Worm (Caenorhabditis elegans) whole organism, young adult: ENCODE results near the gene T05H10.8.

ENCODE experiments used
- B0019.2 ChIP-seq: fragments of 200-800 bp; sonication (Bioruptor generic); conservative IDR thresholded peaks from 2 replicates; pipeline ENCODE4 v1.3.6; 2022; ENCODE audit warnings: missing genetic modification reagents, missing genetic modification characterization, missing compliant biosample characterization
- D2030.7 ChIP-seq: fragments of 200-800 bp; sonication (Bioruptor generic); IDR thresholded peaks from 2 replicates; pipeline ENCODE4 v1.3.6; 2022; ENCODE audit warnings: missing genetic modification reagents, missing genetic modification characterization, missing compliant biosample characterization
- F10E7.11 ChIP-seq: sonication (generic microtip); optimal IDR thresholded peaks from 2 replicates; lab custom pipeline; 2017; ENCODE audit warnings: mild to moderate bottlenecking, missing genetic modification characterization, moderate library complexity, missing compliant biosample characterization
- F23B12.7 ChIP-seq: sonication (generic microtip); optimal IDR thresholded peaks from 2 replicates; lab custom pipeline; 2017; ENCODE audit warnings: missing genetic modification characterization, mild to moderate bottlenecking, missing compliant biosample characterization, antibody characterized with exemption, moderate library complexity; ENCODE audit not compliant: insufficient read depth
- F49E8.2 ChIP-seq: sonication (generic microtip); optimal IDR thresholded peaks from 3 replicates; lab custom pipeline; 2017; ENCODE audit warnings: missing genetic modification characterization, mild to moderate bottlenecking, missing compliant biosample characterization, antibody characterized with exemption, moderate library complexity; ENCODE audit not compliant: insufficient read depth
- F52B5.7 ChIP-seq: sonication (generic microtip); optimal IDR thresholded peaks from 2 replicates; lab custom pipeline; 2016; ENCODE audit warnings: mild to moderate bottlenecking, missing genetic modification characterization, missing compliant biosample characterization
- F57C9.4 ChIP-seq: sonication (generic microtip); optimal IDR thresholded peaks from 2 replicates; lab custom pipeline; 2017; ENCODE audit warnings: mild to moderate bottlenecking, missing genetic modification characterization, missing compliant biosample characterization
- K12H6.12 ChIP-seq: fragments of 200-800 bp; sonication (Bioruptor generic); optimal IDR thresholded peaks from 2 replicates; lab custom pipeline; 2018; ENCODE audit warnings: mild to moderate bottlenecking, missing genetic modification characterization, missing compliant biosample characterization
- Y53F4B.3 ChIP-seq: fragments of 200-800 bp; sonication (Bioruptor generic); IDR thresholded peaks from 2 replicates; pipeline ENCODE4 v1.3.6; 2022; ENCODE audit warnings: missing genetic modification reagents, missing genetic modification characterization, missing compliant biosample characterization
- Y56A3A.18 ChIP-seq: fragments of 200-800 bp; sonication (Bioruptor generic); IDR thresholded peaks from 2 replicates; pipeline ENCODE4 v1.3.6; 2022; ENCODE audit warnings: missing genetic modification reagents, missing genetic modification characterization, missing compliant biosample characterization
- aptf-3 ChIP-seq: fragments of 200-800 bp; sonication (Bioruptor generic); IDR thresholded peaks from 2 replicates; pipeline ENCODE4 v1.3.6; 2022; ENCODE audit warnings: missing genetic modification characterization, missing compliant biosample characterization
- athp-1 ChIP-seq: sonication (generic microtip); optimal IDR thresholded peaks from 2 replicates; lab custom pipeline; 2017; ENCODE audit warnings: mild to moderate bottlenecking, missing genetic modification characterization, missing compliant biosample characterization
- attf-5 ChIP-seq: fragments of 200-800 bp; sonication (Bioruptor generic); optimal IDR thresholded peaks from 2 replicates; lab custom pipeline; 2018; ENCODE audit warnings: mild to moderate bottlenecking, missing genetic modification characterization, missing compliant biosample characterization
- attf-6 ChIP-seq: fragments of 200-800 bp; sonication (Bioruptor generic); IDR thresholded peaks from 2 replicates; pipeline ENCODE4 v1.3.6; 2022; ENCODE audit warnings: missing genetic modification reagents, missing genetic modification characterization, missing compliant biosample characterization
- bed-1 ChIP-seq: fragments of 200-800 bp; sonication (Bioruptor generic); IDR thresholded peaks from 2 replicates; pipeline ENCODE4 v1.3.6; 2022; ENCODE audit warnings: missing genetic modification reagents, missing genetic modification characterization, missing compliant biosample characterization
- bed-2 ChIP-seq: fragments of 200-800 bp; sonication (Bioruptor generic); IDR thresholded peaks from 2 replicates; pipeline ENCODE4 v1.3.6; 2022; ENCODE audit warnings: missing genetic modification reagents, missing genetic modification characterization, missing compliant biosample characterization
- cebp-1 ChIP-seq, 2 experiments: fragments of 200-800 bp in 1 of 2; sonication (Bioruptor generic) in 1 of 2; sonication (generic microtip) in 1 of 2; IDR thresholded peaks in 1 of 2; optimal IDR thresholded peaks in 1 of 2; 2 replicates each; pipeline versions ENCODE4 v1.3.6 to Lab custom; 2017 to 2022; ENCODE audit warnings: missing compliant biosample characterization in 2 of 2, missing genetic modification characterization in 2 of 2, mild to moderate bottlenecking in 1 of 2, missing genetic modification reagents in 1 of 2, moderate library complexity in 1 of 2
- cebp-2 ChIP-seq: fragments of 200-800 bp; sonication (Bioruptor generic); IDR thresholded peaks from 2 replicates; pipeline ENCODE4 v1.3.6; 2022; ENCODE audit warnings: missing genetic modification characterization, missing compliant biosample characterization
- ceh-40 ChIP-seq: fragments of 200-800 bp; sonication (Bioruptor generic); IDR thresholded peaks from 2 replicates; pipeline ENCODE4 v1.3.6; 2022; ENCODE audit warnings: missing genetic modification characterization, missing compliant biosample characterization
- ceh-91 ChIP-seq: fragments of 200-800 bp; sonication (Bioruptor generic); IDR thresholded peaks from 2 replicates; pipeline ENCODE4 v1.3.6; 2022; ENCODE audit warnings: missing genetic modification reagents, missing genetic modification characterization, missing compliant biosample characterization
- dox-1 ChIP-seq: fragments of 200-800 bp; sonication (Bioruptor generic); IDR thresholded peaks from 2 replicates; pipeline ENCODE4 v1.3.6; 2022; ENCODE audit warnings: missing genetic modification reagents, missing genetic modification characterization, missing compliant biosample characterization
- efl-1 ChIP-seq: fragments of 150-350 bp; optimal IDR thresholded peaks from 2 replicates; lab custom pipeline; 2014; ENCODE audit warnings: missing biosample characterization, missing genetic modification reagents, missing genetic modification characterization
- egl-44 ChIP-seq: fragments of 200-800 bp; sonication (Bioruptor generic); IDR thresholded peaks from 2 replicates; pipeline ENCODE4 v1.3.6; 2022; ENCODE audit warnings: missing genetic modification reagents, missing genetic modification characterization, missing compliant biosample characterization
- egrh-3 ChIP-seq: fragments of 200-800 bp; sonication (Bioruptor generic); IDR thresholded peaks from 2 replicates; pipeline ENCODE4 v1.3.6; 2022; ENCODE audit warnings: missing genetic modification reagents, missing genetic modification characterization, missing compliant biosample characterization
- him-1 ChIP-seq: sonication (generic microtip); optimal IDR thresholded peaks from 2 replicates; lab custom pipeline; 2016; ENCODE audit warnings: missing genotype, missing genetic modification reagents, missing genetic modification characterization, missing compliant biosample characterization
- hmg-1.2 ChIP-seq: fragments of 200-800 bp; sonication (Bioruptor generic); IDR thresholded peaks from 2 replicates; pipeline ENCODE4 v1.3.6; 2022; ENCODE audit warnings: missing genetic modification reagents, missing genetic modification characterization, missing compliant biosample characterization
- hsf-1 ChIP-seq: fragments of 200-800 bp; sonication (Bioruptor generic); IDR thresholded peaks from 2 replicates; pipeline ENCODE4 v1.3.6; 2022; ENCODE audit warnings: missing genetic modification reagents, missing genetic modification characterization, missing compliant biosample characterization
- lag-1 ChIP-seq: fragments of 200-800 bp; sonication (Bioruptor generic); IDR thresholded peaks from 2 replicates; pipeline ENCODE4 v1.3.6; 2022; ENCODE audit warnings: missing genetic modification reagents, missing genetic modification characterization, missing compliant biosample characterization
- let-607 ChIP-seq, 2 experiments: fragments of 200-800 bp in 1 of 2; sonication (Bioruptor generic) in 1 of 2; sonication (generic microtip) in 1 of 2; optimal IDR thresholded peaks; 2 replicates each; lab custom pipeline; 2016 to 2018; ENCODE audit warnings: mild to moderate bottlenecking in 2 of 2, missing compliant biosample characterization in 2 of 2, missing genetic modification characterization in 2 of 2, moderate library complexity in 2 of 2, missing genotype in 1 of 2
- lin-26 ChIP-seq: fragments of 200-800 bp; sonication (Bioruptor generic); IDR thresholded peaks from 2 replicates; pipeline ENCODE4 v1.3.6; 2022; ENCODE audit warnings: missing genetic modification reagents, missing genetic modification characterization, missing compliant biosample characterization
- lin-35 ChIP-seq, 3 experiments: fragments of 150-350 bp in 2 of 3; sonication (generic microtip) in 1 of 3; optimal IDR thresholded peaks; 2 replicates each; lab custom pipeline; 2014 to 2018; ENCODE audit warnings: missing biosample characterization in 3 of 3, missing genetic modification characterization in 3 of 3, missing genetic modification reagents in 3 of 3
- madf-3 ChIP-seq: fragments of 200-800 bp; sonication (Bioruptor generic); IDR thresholded peaks from 2 replicates; pipeline ENCODE4 v1.3.6; 2022; ENCODE audit warnings: missing genetic modification reagents, missing genetic modification characterization, missing compliant biosample characterization
- madf-8 ChIP-seq: fragments of 200-800 bp; sonication (Bioruptor generic); conservative IDR thresholded peaks from 2 replicates; pipeline ENCODE4 v1.3.6; 2022; ENCODE audit warnings: missing genetic modification reagents, missing genetic modification characterization, missing compliant biosample characterization
- mcd-1 ChIP-seq: fragments of 200-800 bp; sonication (Bioruptor generic); IDR thresholded peaks from 2 replicates; pipeline ENCODE4 v1.3.6; 2022; ENCODE audit warnings: missing genetic modification reagents, missing genetic modification characterization, missing compliant biosample characterization
- nhr-120 ChIP-seq: fragments of 200-800 bp; sonication (Bioruptor generic); IDR thresholded peaks from 2 replicates; pipeline ENCODE4 v1.3.6; 2022; ENCODE audit warnings: missing genetic modification characterization, missing compliant biosample characterization
- nhr-90 ChIP-seq: sonication (generic microtip); optimal IDR thresholded peaks from 2 replicates; lab custom pipeline; 2016; ENCODE audit warnings: missing genotype, mild to moderate bottlenecking, missing genetic modification characterization, missing compliant biosample characterization
- pha-4 ChIP-seq: fragments of 150-350 bp; sonication (generic microtip); optimal IDR thresholded peaks from 2 replicates; lab custom pipeline; 2014; ENCODE audit warnings: missing biosample characterization, missing genetic modification reagents, missing genetic modification characterization
- rcor-1 ChIP-seq: fragments of 200-800 bp; sonication (Bioruptor generic); IDR thresholded peaks from 2 replicates; pipeline ENCODE4 v1.3.6; 2022; ENCODE audit warnings: missing genetic modification reagents, missing genetic modification characterization, missing compliant biosample characterization
- sdz-38 ChIP-seq: sonication (generic microtip); optimal IDR thresholded peaks from 2 replicates; lab custom pipeline; 2016; ENCODE audit warnings: missing genotype, missing genetic modification characterization, missing compliant biosample characterization
- sptf-2 ChIP-seq: fragments of 200-800 bp; sonication (Bioruptor generic); optimal IDR thresholded peaks from 2 replicates; lab custom pipeline; 2018; ENCODE audit warnings: mild to moderate bottlenecking, missing genetic modification characterization, missing compliant biosample characterization
- tlf-1 ChIP-seq: fragments of 200-800 bp; sonication (Bioruptor generic); optimal IDR thresholded peaks from 2 replicates; lab custom pipeline; 2018; ENCODE audit warnings: mild to moderate bottlenecking, missing genetic modification characterization, missing compliant biosample characterization
- unc-130 ChIP-seq: sonication (generic microtip); optimal IDR thresholded peaks from 2 replicates; lab custom pipeline; 2016; ENCODE audit warnings: missing genetic modification reagents, missing genetic modification characterization, missing compliant biosample characterization
- unc-62 ChIP-seq: fragments of 150-350 bp; optimal IDR thresholded peaks from 2 replicates; lab custom pipeline; 2014; ENCODE audit warnings: missing biosample characterization, missing genetic modification reagents, missing genetic modification characterization
- xnd-1 ChIP-seq: sonication (generic microtip); optimal IDR thresholded peaks from 2 replicates; lab custom pipeline; 2016; ENCODE audit warnings: missing genotype, missing genetic modification reagents, missing genetic modification characterization, missing compliant biosample characterization
- zfh-2 ChIP-seq: fragments of 200-800 bp; sonication (Bioruptor generic); conservative IDR thresholded peaks from 2 replicates; pipeline ENCODE4 v1.3.6; 2022; ENCODE audit warnings: missing genetic modification reagents, missing genetic modification characterization, missing compliant biosample characterization
- ztf-18 ChIP-seq: sonication (generic microtip); optimal IDR thresholded peaks from 2 replicates; lab custom pipeline; 2016; ENCODE audit warnings: missing genotype, mild to moderate bottlenecking, missing genetic modification characterization, missing compliant biosample characterization
- ztf-22 ChIP-seq: fragments of 200-800 bp; sonication (Bioruptor generic); optimal IDR thresholded peaks from 2 replicates; lab custom pipeline; 2018; ENCODE audit warnings: mild to moderate bottlenecking, missing genetic modification characterization, moderate library complexity, missing compliant biosample characterization
- ztf-25 ChIP-seq: fragments of 200-800 bp; sonication (Bioruptor generic); IDR thresholded peaks from 2 replicates; pipeline ENCODE4 v1.3.6; 2022; ENCODE audit warnings: missing genetic modification reagents, missing genetic modification characterization, missing compliant biosample characterization

The T05H10.8 gene

ce11 chrII:8028246-8028694, 30.6 kb upstream of the T05H10.8 start:
- TF ChIP-seq D2030.7 (GFP tag; lab: Robert Waterston, UW): no peak
- TF ChIP-seq egl-44 (GFP tag; lab: Robert Waterston, UW): no peak
- TF ChIP-seq unc-62 (GFP tag; lab: Kevin White, UChicago): peak; percentile 68
- no peak for TF ChIP-seq Y53F4B.3 (GFP tag; lab: Robert Waterston, UW)
- TF ChIP-seq lag-1 (GFP tag; lab: Robert Waterston, UW): no peak
- TF ChIP-seq ztf-18 (tag; lab: Kevin White, UChicago): peak; percentile 78
- peak; percentile 91 for TF ChIP-seq mcd-1 (GFP tag; lab: Robert Waterston, UW)
- TF ChIP-seq nhr-120 (GFP tag; lab: Robert Waterston, UW): no peak
- TF ChIP-seq bed-2 (GFP tag; lab: Robert Waterston, UW): no peak
- peak; percentile 72 for TF ChIP-seq nhr-90
- TF ChIP-seq tlf-1: peak; percentile 67
- TF ChIP-seq zfh-2 (GFP tag; lab: Robert Waterston, UW): peak; percentile 100
- TF ChIP-seq madf-3 (GFP tag; lab: Robert Waterston, UW): peak; percentile 72; the same call in 1 of the 2 replicates
- peak; percentile 22 for TF ChIP-seq F23B12.7
- TF ChIP-seq ztf-22 (GFP tag; lab: Kevin White, UChicago): peak; percentile 72
- TF ChIP-seq rcor-1 (GFP tag; lab: Robert Waterston, UW): peak; percentile 61
- peak; percentile 23 for TF ChIP-seq F10E7.11 (tag; lab: Kevin White, UChicago)
- TF ChIP-seq sdz-38 (tag; lab: Kevin White, UChicago): no peak
- TF ChIP-seq lin-35 (GFP tag; optimal IDR thresholded peaks at IDR 0.05; lab: Kevin White, UChicago): peak in 1 of 3 experiments; percentile 89
- peak; percentile 76 to 84 for TF ChIP-seq let-607 (tag; optimal IDR thresholded peaks at IDR 0.05; lab: Kevin White, UChicago)
- TF ChIP-seq Y56A3A.18: no peak
- 0 out of 2 replicates have a peak, but pooled peaks have one; percentile 38 for TF ChIP-seq hsf-1 (GFP tag; lab: Robert Waterston, UW)
- no peak for TF ChIP-seq pha-4
- peak; percentile 98 for TF ChIP-seq attf-5 (GFP tag; lab: Kevin White, UChicago)
- TF ChIP-seq madf-8 (GFP tag; lab: Robert Waterston, UW): 0 out of 2 replicates have a peak, but pooled peaks have one; percentile 14
- peak; percentile 79 for TF ChIP-seq lin-26 (GFP tag; lab: Robert Waterston, UW)
- peak; percentile 78 for TF ChIP-seq cebp-1 (GFP tag; IDR thresholded peaks at IDR 0.05; lab: Robert Waterston, UW)
- TF ChIP-seq cebp-1 (tag; optimal IDR thresholded peaks at IDR 0.05; lab: Kevin White, UChicago): peak; percentile 92
- 0 out of 2 replicates have a peak, but pooled peaks have one; percentile 30 for TF ChIP-seq ceh-40 (GFP tag; lab: Robert Waterston, UW)
- 0 out of 2 replicates have a peak, but pooled peaks have one; percentile 21 for TF ChIP-seq cebp-2 (GFP tag; lab: Robert Waterston, UW)
- no peak for TF ChIP-seq xnd-1 (tag; lab: Kevin White, UChicago)
- no peak for TF ChIP-seq him-1 (tag; lab: Kevin White, UChicago)
- TF ChIP-seq sptf-2 (GFP tag; lab: Kevin White, UChicago): peak; percentile 18
- TF ChIP-seq F57C9.4 (tag; lab: Kevin White, UChicago): no peak
- TF ChIP-seq attf-6 (GFP tag; lab: Robert Waterston, UW): no peak
- TF ChIP-seq hmg-1.2: peak; percentile 68
- no peak for TF ChIP-seq B0019.2
- TF ChIP-seq egrh-3 (GFP tag; lab: Robert Waterston, UW): peak; percentile 88
- TF ChIP-seq ceh-91 (GFP tag; lab: Robert Waterston, UW): peak; percentile 60
- TF ChIP-seq athp-1 (tag; lab: Kevin White, UChicago): peak; percentile 82
- no peak for TF ChIP-seq ztf-25 (GFP tag; lab: Robert Waterston, UW)
- TF ChIP-seq unc-130 (GFP tag; lab: Kevin White, UChicago): peak; percentile 21
- TF ChIP-seq F49E8.2 (tag; lab: Kevin White, UChicago): no peak
- TF ChIP-seq dox-1 (GFP tag; lab: Robert Waterston, UW): peak; percentile 94
- no peak for TF ChIP-seq bed-1
- peak; percentile 98 for TF ChIP-seq K12H6.12
- peak; percentile 81 for TF ChIP-seq F52B5.7 (tag; lab: Kevin White, UChicago)
- TF ChIP-seq aptf-3 (GFP tag; lab: Robert Waterston, UW): no peak
- peak; percentile 30 for TF ChIP-seq efl-1 (GFP tag; lab: Kevin White, UChicago)
